Worm (Caenorhabditis elegans) whole organism, L1 larva: ENCODE measurements around the gene F10G7.12.
A peak's percentile ranks its signal among the peaks of the same experiment; 100 is the strongest.

ENCODE experiments used
- C04F5.9 ChIP-seq: sonication (generic microtip); optimal IDR thresholded peaks from 2 replicates; lab custom pipeline; 2016; ENCODE audit warnings: missing genetic modification characterization, missing compliant biosample characterization
- C16A3.4 ChIP-seq: fragments of 150-350 bp; optimal IDR thresholded peaks from 2 replicates; lab custom pipeline; 2014; ENCODE audit warnings: missing biosample characterization, missing genetic modification characterization
- Y116A8C.19 ChIP-seq: sonication (generic microtip); optimal IDR thresholded peaks from 2 replicates; lab custom pipeline; 2016; ENCODE audit warnings: missing compliant biosample characterization, missing genetic modification characterization, borderline replicate concordance
- alr-1 ChIP-seq: fragments of 200-800 bp; sonication (Bioruptor generic); optimal IDR thresholded peaks from 2 replicates; lab custom pipeline; 2018; ENCODE audit warnings: borderline replicate concordance, mild to moderate bottlenecking, missing genetic modification characterization, missing compliant biosample characterization
- ama-1 ChIP-seq: fragments of 150-350 bp; optimal IDR thresholded peaks from 2 replicates; lab custom pipeline; 2014
- ceh-63 ChIP-seq: fragments of 200-800 bp; sonication (Bioruptor generic); optimal IDR thresholded peaks from 2 replicates; lab custom pipeline; 2018; ENCODE audit warnings: mild to moderate bottlenecking, missing genetic modification characterization, missing compliant biosample characterization
- ceh-8 ChIP-seq: fragments of 200-800 bp; sonication (Bioruptor generic); optimal IDR thresholded peaks from 2 replicates; lab custom pipeline; 2018; ENCODE audit warnings: mild to moderate bottlenecking, missing genetic modification characterization, moderate library complexity, missing compliant biosample characterization
- ceh-88 ChIP-seq: fragments of 200-800 bp; sonication (Bioruptor generic); IDR thresholded peaks from 2 replicates; pipeline ENCODE4 v1.3.6; 2022; ENCODE audit warnings: missing genetic modification characterization, missing compliant biosample characterization
- dpl-1 ChIP-seq, 3 experiments: fragments of 150-350 bp in 2 of 3; sonication (generic microtip) in 1 of 3; optimal IDR thresholded peaks; 2 replicates each; lab custom pipeline; 2014 to 2017; ENCODE audit warnings: missing biosample characterization in 3 of 3, missing genetic modification characterization in 3 of 3, missing genetic modification reagents in 3 of 3
- egl-27 ChIP-seq, 2 experiments: fragments of 150-350 bp in 1 of 2; sonication (generic microtip); optimal IDR thresholded peaks; 3 replicates each; lab custom pipeline; 2017 to 2018; ENCODE audit warnings: missing biosample characterization in 2 of 2, missing genetic modification characterization in 2 of 2, missing genetic modification reagents in 2 of 2
- elt-2 ChIP-seq: sonication (generic microtip); optimal IDR thresholded peaks from 2 replicates; lab custom pipeline; 2016; ENCODE audit warnings: missing genetic modification characterization, mild to moderate bottlenecking, inconsistent platforms, missing compliant biosample characterization, missing genetic modification reagents
- fkh-10 ChIP-seq: sonication (generic microtip); optimal IDR thresholded peaks from 2 replicates; lab custom pipeline; 2017; ENCODE audit warnings: missing biosample characterization, missing genetic modification reagents, missing genetic modification characterization
- fkh-4 ChIP-seq: sonication (generic microtip); optimal IDR thresholded peaks from 2 replicates; lab custom pipeline; 2016; ENCODE audit warnings: missing compliant biosample characterization, missing genetic modification characterization, borderline replicate concordance
- fkh-8 ChIP-seq: sonication (generic microtip); optimal IDR thresholded peaks from 2 replicates; lab custom pipeline; 2016; ENCODE audit warnings: mild to moderate bottlenecking, missing genetic modification characterization, missing compliant biosample characterization
- grh-1 ChIP-seq: fragments of 200-800 bp; sonication (Bioruptor generic); IDR thresholded peaks from 2 replicates; pipeline ENCODE4 v1.3.6; 2022; ENCODE audit warnings: missing genetic modification reagents, missing genetic modification characterization, missing compliant biosample characterization
- hlh-17 ChIP-seq: fragments of 200-800 bp; sonication (Bioruptor generic); optimal IDR thresholded peaks from 2 replicates; lab custom pipeline; 2018; ENCODE audit warnings: missing genetic modification characterization, mild to moderate bottlenecking, missing compliant biosample characterization, moderate library complexity, borderline replicate concordance
- hlh-4 ChIP-seq: sonication (generic microtip); optimal IDR thresholded peaks from 2 replicates; lab custom pipeline; 2016; ENCODE audit warnings: mild to moderate bottlenecking, missing genetic modification characterization, missing compliant biosample characterization
- hpl-2 ChIP-seq: fragments of 150-350 bp; optimal IDR thresholded peaks from 2 replicates; lab custom pipeline; 2014; ENCODE audit warnings: missing biosample characterization, missing genetic modification reagents, missing genetic modification characterization
- isw-1 ChIP-seq: fragments of 200-800 bp; sonication (Bioruptor generic); IDR thresholded peaks from 2 replicates; pipeline ENCODE4 v1.3.6; 2022; ENCODE audit warnings: missing genetic modification characterization, missing compliant biosample characterization
- lin-13 ChIP-seq: fragments of 150-350 bp; optimal IDR thresholded peaks from 2 replicates; lab custom pipeline; 2014; ENCODE audit warnings: missing biosample characterization, missing genetic modification reagents, missing genetic modification characterization
- lin-14 ChIP-seq: fragments of 200-800 bp; sonication (Bioruptor generic); optimal IDR thresholded peaks from 2 replicates; lab custom pipeline; 2018; ENCODE audit warnings: mild to moderate bottlenecking, missing genetic modification characterization, moderate library complexity, missing compliant biosample characterization
- lin-35 ChIP-seq, 2 experiments: fragments of 150-350 bp; optimal IDR thresholded peaks; 2 replicates each; lab custom pipeline; 2014; ENCODE audit warnings: missing biosample characterization in 2 of 2, missing genetic modification characterization in 2 of 2, missing genetic modification reagents in 2 of 2
- lir-3 ChIP-seq: sonication (generic microtip); optimal IDR thresholded peaks from 2 replicates; lab custom pipeline; 2016; ENCODE audit warnings: mild to moderate bottlenecking, missing genetic modification characterization, moderate library complexity, missing compliant biosample characterization; ENCODE audit not compliant: poor library complexity
- mab-9 ChIP-seq: fragments of 200-800 bp; sonication (Bioruptor generic); IDR thresholded peaks from 2 replicates; pipeline ENCODE4 v1.3.6; 2022; ENCODE audit warnings: missing genetic modification reagents, missing genetic modification characterization, missing compliant biosample characterization
- mdl-1 ChIP-seq, 2 experiments: fragments of 150-350 bp; optimal IDR thresholded peaks; 2 replicates each; lab custom pipeline; 2014 to 2017; ENCODE audit warnings: missing biosample characterization in 2 of 2, missing genetic modification characterization in 2 of 2, inconsistent platforms in 1 of 2
- mep-1 ChIP-seq: fragments of 150-350 bp; optimal IDR thresholded peaks from 2 replicates; lab custom pipeline; 2014; ENCODE audit warnings: missing biosample characterization, missing genetic modification characterization
- nhr-11 ChIP-seq: fragments of 150-350 bp; optimal IDR thresholded peaks from 2 replicates; lab custom pipeline; 2014; ENCODE audit warnings: missing biosample characterization, missing genetic modification characterization
- nhr-12 ChIP-seq: sonication (generic microtip); optimal IDR thresholded peaks from 2 replicates; lab custom pipeline; 2017; ENCODE audit warnings: missing biosample characterization, missing genetic modification characterization
- nhr-19 ChIP-seq: fragments of 200-800 bp; sonication (Bioruptor generic); conservative IDR thresholded peaks from 2 replicates; pipeline ENCODE4 v1.3.6; 2022; ENCODE audit warnings: missing genetic modification characterization, missing compliant biosample characterization
- nhr-20 ChIP-seq: sonication (generic microtip); optimal IDR thresholded peaks from 2 replicates; lab custom pipeline; 2016; ENCODE audit warnings: mild to moderate bottlenecking, missing genetic modification characterization, missing compliant biosample characterization
- nhr-28 ChIP-seq: fragments of 150-350 bp; optimal IDR thresholded peaks from 2 replicates; lab custom pipeline; 2014; ENCODE audit warnings: missing biosample characterization, missing genetic modification characterization
- nhr-47 ChIP-seq: sonication (generic microtip); optimal IDR thresholded peaks from 2 replicates; lab custom pipeline; 2016; ENCODE audit warnings: mild to moderate bottlenecking, missing genetic modification characterization, moderate library complexity, missing compliant biosample characterization
- nhr-71 ChIP-seq: sonication (generic microtip); optimal IDR thresholded peaks from 2 replicates; lab custom pipeline; 2016; ENCODE audit warnings: mild to moderate bottlenecking, missing genetic modification characterization, moderate library complexity, missing compliant biosample characterization
- nhr-76 ChIP-seq: sonication (generic microtip); optimal IDR thresholded peaks from 2 replicates; lab custom pipeline; 2017; ENCODE audit warnings: missing biosample characterization, missing genetic modification characterization
- nhr-84 ChIP-seq: sonication (generic microtip); optimal IDR thresholded peaks from 2 replicates; lab custom pipeline; 2017; ENCODE audit warnings: missing biosample characterization, missing genetic modification characterization
- pqm-1 ChIP-seq: sonication (generic microtip); optimal IDR thresholded peaks from 3 replicates; lab custom pipeline; 2017; ENCODE audit warnings: missing biosample characterization, missing genetic modification characterization
- rnt-1 ChIP-seq: sonication (generic microtip); optimal IDR thresholded peaks from 2 replicates; lab custom pipeline; 2016; ENCODE audit warnings: mild to moderate bottlenecking, missing genetic modification characterization, moderate library complexity, missing compliant biosample characterization
- skn-1 ChIP-seq: fragments of 150-350 bp; optimal IDR thresholded peaks from 2 replicates; lab custom pipeline; 2014; ENCODE audit warnings: missing biosample characterization, missing genetic modification characterization
- snu-23 ChIP-seq: sonication (generic microtip); optimal IDR thresholded peaks from 2 replicates; lab custom pipeline; 2016; ENCODE audit warnings: missing genetic modification characterization, missing compliant biosample characterization
- sox-4 ChIP-seq: sonication (generic microtip); optimal IDR thresholded peaks from 2 replicates; lab custom pipeline; 2016; ENCODE audit warnings: missing genetic modification characterization, missing compliant biosample characterization
- unc-30 ChIP-seq: sonication (generic microtip); optimal IDR thresholded peaks from 2 replicates; lab custom pipeline; 2017; ENCODE audit warnings: missing biosample characterization, missing genetic modification characterization
- unc-62 ChIP-seq: fragments of 150-350 bp; optimal IDR thresholded peaks from 2 replicates; lab custom pipeline; 2014; ENCODE audit warnings: missing biosample characterization, missing genetic modification reagents, missing genetic modification characterization
- ztf-11 ChIP-seq, 2 experiments: sonication (generic microtip); optimal IDR thresholded peaks; 2 replicates each; lab custom pipeline; 2016 to 2017; ENCODE audit warnings: missing genetic modification characterization in 2 of 2, missing biosample characterization in 1 of 2, missing compliant biosample characterization in 1 of 2
- ztf-4 ChIP-seq: fragments of 150-350 bp; optimal IDR thresholded peaks from 2 replicates; lab custom pipeline; 2014; ENCODE audit warnings: missing biosample characterization, missing genetic modification characterization

F10G7.12 gene

ce11 chrII:4726120-4726519 is 36.5 kb downstream of the F10G7.12 start, which contains the start of gene F10G7.10:
TSS of gene F10G7.10 (minus strand) at chrII:4726264.
- TF ChIP-seq mep-1 (tag; lab: Kevin White, UChicago) = peak; percentile 15
- TF ChIP-seq pqm-1 (tag; lab: Kevin White, UChicago) = no peak
- TF ChIP-seq egl-27 (tag; optimal IDR thresholded peaks at IDR 0.05; lab: Kevin White, UChicago) = no peak
- TF ChIP-seq dpl-1 (GFP tag; optimal IDR thresholded peaks at IDR 0.05; lab: Kevin White, UChicago) = peak in 1 of 3 experiments; percentile 4
- TF ChIP-seq lin-14 (GFP tag; lab: Kevin White, UChicago) = peak; percentile 56
- peak in 1 of 2 experiments; percentile 19 for TF ChIP-seq mdl-1 (tag; optimal IDR thresholded peaks at IDR 0.05; lab: Kevin White, UChicago)
- TF ChIP-seq nhr-19 = no peak

- TF ChIP-seq pqm-1 (tag; lab: Kevin White, UChicago) (no peak), unc-62 (GFP tag; lab: Kevin White, UChicago) (no peak), elt-2 (peak; percentile 35), unc-30 (no peak), nhr-71 (tag; lab: Kevin White, UChicago) (no peak), ztf-4 (tag; lab: Kevin White, UChicago) (no peak), ama-1 (lab: Kevin White, UChicago) (peak; percentile 10)
Observed at ce11 chrII:4726750-4727384, 37.3 kb downstream of the F10G7.12 start.

ce11 chrII:4727769-4728168 is 38.2 kb downstream of the F10G7.12 start, which contains the start of gene ttr-41:
TSS of gene ttr-41 (minus strand) at chrII:4727869.
- no peak for TF ChIP-seq nhr-12 (tag; lab: Kevin White, UChicago)
- TF ChIP-seq mab-9 (GFP tag; lab: Robert Waterston, UW) = no peak
- TF ChIP-seq ceh-88 (GFP tag; lab: Robert Waterston, UW) = no peak

- TF ChIP-seq lir-3 (no peak), lin-13 (GFP tag; lab: Kevin White, UChicago) (no peak), nhr-84 (tag; lab: Kevin White, UChicago) (no peak), snu-23 (peak; percentile 33), nhr-71 (tag; lab: Kevin White, UChicago) (peak; percentile 55), skn-1 (no peak), ceh-88 (GFP tag; lab: Robert Waterston, UW) (no peak), ceh-63 (GFP tag; lab: Kevin White, UChicago) (no peak), hlh-4 (tag; lab: Kevin White, UChicago) (no peak), ztf-4 (tag; lab: Kevin White, UChicago) (no peak), nhr-20 (tag; lab: Kevin White, UChicago) (peak; percentile 29), fkh-10 (GFP tag; lab: Kevin White, UChicago) (no peak), grh-1 (GFP tag; lab: Robert Waterston, UW) (no peak), C16A3.4 (tag; lab: Kevin White, UChicago) (no peak), hlh-17 (GFP tag; lab: Kevin White, UChicago) (no peak), dpl-1 (GFP tag; optimal IDR thresholded peaks at IDR 0.05; lab: Kevin White, UChicago) (no peak), isw-1 (GFP tag; lab: Robert Waterston, UW) (no peak), Y116A8C.19 (tag; lab: Kevin White, UChicago) (no peak), fkh-8 (tag; lab: Kevin White, UChicago) (no peak), fkh-4 (tag; lab: Kevin White, UChicago) (no peak), nhr-11 (no peak), alr-1 (tag; lab: Kevin White, UChicago) (no peak), rnt-1 (tag; lab: Kevin White, UChicago) (peak; percentile 44), nhr-19 (no peak), unc-30 (no peak), sox-4 (tag; lab: Kevin White, UChicago) (no peak), nhr-76 (tag; lab: Kevin White, UChicago) (no peak), nhr-28 (tag; lab: Kevin White, UChicago) (no peak), nhr-47 (no peak), ztf-11 (tag; optimal IDR thresholded peaks at IDR 0.05; lab: Kevin White, UChicago) (no peak), ceh-8 (GFP tag; lab: Kevin White, UChicago) (no peak), lin-35 (GFP tag; optimal IDR thresholded peaks at IDR 0.05; lab: Kevin White, UChicago) (peak in 1 of 2 experiments; percentile 51), hpl-2 (no peak), elt-2 (peak; percentile 97), C04F5.9 (no peak), pqm-1 (tag; lab: Kevin White, UChicago) (peak; percentile 35)
Observed at ce11 chrII:4728687-4729086, 39.1 kb downstream of the F10G7.12 start.
